Worm (Caenorhabditis elegans): Measurements from ENCODE around the gene shl-1.

DNA sequence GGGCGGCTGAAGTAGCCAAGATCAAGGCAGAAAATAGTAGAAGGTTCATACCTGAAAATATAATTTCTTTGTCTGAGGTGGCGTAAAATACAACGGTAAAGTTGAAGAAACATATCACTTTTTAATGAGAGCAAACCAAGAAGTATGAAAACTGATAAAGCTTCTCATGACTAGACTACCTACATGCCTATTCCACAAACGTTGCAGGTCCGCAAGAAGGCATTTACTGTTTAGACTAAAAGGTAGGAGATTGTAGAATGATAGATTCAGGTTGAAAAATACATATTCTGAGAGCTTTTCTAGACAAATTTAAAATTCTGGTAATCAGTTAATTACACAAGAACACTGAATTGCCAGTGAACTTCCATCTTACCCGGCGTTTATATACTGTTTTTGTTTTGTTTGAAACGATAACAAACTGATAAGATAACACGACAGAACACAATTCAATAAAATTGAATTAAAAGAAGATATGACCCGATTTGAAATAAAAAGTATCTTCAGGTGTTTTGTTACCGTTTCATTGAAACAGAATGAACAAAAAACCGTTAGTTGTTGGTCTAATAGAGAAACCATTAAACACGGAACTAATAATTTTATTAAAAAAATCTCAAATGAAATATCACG is 42.3 kb upstream of the shl-1 start, which contains the start of gene acp-6:
- no peak for TF ChIP-seq B0310.2 (tag; optimal IDR thresholded peaks at IDR 0.05)
- TF ChIP-seq hmbx-1 (tag; optimal IDR thresholded peaks at IDR 0.05) = no peak
- no peak for TF ChIP-seq ceh-13 (GFP tag; optimal IDR thresholded peaks at IDR 0.05)
- no peak for TF ChIP-seq F13C5.2 (tag; optimal IDR thresholded peaks at IDR 0.05)
- no peak for TF ChIP-seq hnd-1 (tag; optimal IDR thresholded peaks at IDR 0.05)
- TF ChIP-seq ama-1 (optimal IDR thresholded peaks at IDR 0.05) = no peak
- no peak for TF ChIP-seq tbx-37 (GFP tag; conservative IDR thresholded peaks at IDR 0.05)
- no peak for TF ChIP-seq aly-1 (tag; optimal IDR thresholded peaks at IDR 0.05)
- TF ChIP-seq hmg-4 (GFP tag; optimal IDR thresholded peaks at IDR 0.05) = no peak
- no peak for TF ChIP-seq sea-1 (GFP tag; conservative IDR thresholded peaks at IDR 0.05)
- TF ChIP-seq tra-4 (tag; optimal IDR thresholded peaks at IDR 0.05) = no peak
- no peak for TF ChIP-seq scrt-1 (GFP tag; IDR thresholded peaks at IDR 0.05)
